Fruit fly (Drosophila melanogaster): Measurements from ENCODE around the gene cnc.

The cnc gene

DNA sequence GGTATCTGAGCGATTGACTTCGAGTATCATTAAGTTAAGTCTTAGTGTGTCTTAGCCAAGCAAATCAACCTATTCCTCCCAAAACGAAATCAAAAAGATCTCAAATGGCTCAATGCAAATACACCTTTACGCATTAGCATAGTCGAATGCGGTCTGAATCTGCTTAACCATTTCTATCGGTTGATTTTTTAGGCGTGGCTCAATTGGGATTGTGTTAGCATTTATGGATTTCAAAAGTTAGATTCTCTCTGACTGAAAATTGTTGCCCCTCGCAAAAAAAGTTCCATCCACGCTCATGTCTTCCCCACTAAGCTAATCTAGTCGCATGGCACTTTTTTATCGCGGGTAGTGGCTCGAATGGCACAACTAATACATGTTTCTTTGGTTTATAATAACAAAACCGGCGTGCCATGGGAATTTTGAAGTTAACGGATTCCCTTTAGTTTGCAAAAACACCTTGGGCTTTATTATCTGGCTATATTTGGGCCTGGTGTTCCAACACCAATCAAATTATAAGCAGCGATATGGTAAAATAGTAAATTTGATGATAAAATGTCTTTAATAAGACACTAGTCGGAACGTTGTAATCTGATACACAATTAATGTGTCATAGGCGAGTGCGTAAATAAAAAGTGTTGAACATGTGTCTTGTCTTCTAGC lies 2.2 kb upstream of the cnc start:
- TF ChIP-seq Sox102F (GFP tag; optimal IDR thresholded peaks at IDR 0.05): no peak
- no peak for TF ChIP-seq Hr4 (GFP tag; optimal IDR thresholded peaks at IDR 0.05)
- TF ChIP-seq Hr39 (GFP tag; optimal IDR thresholded peaks at IDR 0.05): no peak
- TF ChIP-seq CG11902 (GFP tag; optimal IDR thresholded peaks at IDR 0.05): no peak

DNA sequence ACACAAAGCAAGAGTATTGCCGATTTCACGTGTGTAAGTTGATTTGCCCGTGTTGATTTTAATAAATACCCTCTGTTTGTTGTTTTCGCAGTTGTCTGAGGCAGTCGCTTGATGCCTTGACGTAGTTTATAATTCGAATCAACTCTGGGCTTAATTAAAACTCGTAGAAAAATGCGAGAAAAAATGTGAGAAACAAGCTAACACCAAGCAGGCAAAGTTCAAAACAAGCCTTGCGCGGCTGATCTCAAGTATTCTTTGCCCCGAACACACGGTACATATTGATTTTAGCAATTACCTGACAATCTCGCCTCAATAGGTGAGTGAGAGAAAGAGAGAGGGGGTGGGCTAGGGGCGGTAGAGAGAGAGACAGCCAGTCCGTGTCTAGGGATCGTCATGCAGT lies 1.2 kb downstream of the cnc start:
- peak; percentile 19 for TF ChIP-seq CG6808 (GFP tag; optimal IDR thresholded peaks at IDR 0.05)
- no peak for TF ChIP-seq esn (GFP tag; optimal IDR thresholded peaks at IDR 0.05)
- TF ChIP-seq Smox (GFP tag; optimal IDR thresholded peaks at IDR 0.05): no peak
- peak; percentile 5 for TF ChIP-seq Eip78C (GFP tag)
- peak; percentile 87 for TF ChIP-seq fkh (GFP tag; optimal IDR thresholded peaks at IDR 0.05)
- TF ChIP-seq CG32006 (GFP tag; optimal IDR thresholded peaks at IDR 0.05): peak; percentile 1
- TF ChIP-seq ss (GFP tag; optimal IDR thresholded peaks at IDR 0.05): peak in 1 of 2 experiments; percentile 23
- no peak for TF ChIP-seq CG10631 (GFP tag; optimal IDR thresholded peaks at IDR 0.05)
- TF ChIP-seq Sox15 (GFP tag; optimal IDR thresholded peaks at IDR 0.05): no peak
- TF ChIP-seq CG8119 (GFP tag; IDR thresholded peaks at IDR 0.05): 0 out of 3 replicates have a peak, but pooled peaks have one; percentile 18

DNA sequence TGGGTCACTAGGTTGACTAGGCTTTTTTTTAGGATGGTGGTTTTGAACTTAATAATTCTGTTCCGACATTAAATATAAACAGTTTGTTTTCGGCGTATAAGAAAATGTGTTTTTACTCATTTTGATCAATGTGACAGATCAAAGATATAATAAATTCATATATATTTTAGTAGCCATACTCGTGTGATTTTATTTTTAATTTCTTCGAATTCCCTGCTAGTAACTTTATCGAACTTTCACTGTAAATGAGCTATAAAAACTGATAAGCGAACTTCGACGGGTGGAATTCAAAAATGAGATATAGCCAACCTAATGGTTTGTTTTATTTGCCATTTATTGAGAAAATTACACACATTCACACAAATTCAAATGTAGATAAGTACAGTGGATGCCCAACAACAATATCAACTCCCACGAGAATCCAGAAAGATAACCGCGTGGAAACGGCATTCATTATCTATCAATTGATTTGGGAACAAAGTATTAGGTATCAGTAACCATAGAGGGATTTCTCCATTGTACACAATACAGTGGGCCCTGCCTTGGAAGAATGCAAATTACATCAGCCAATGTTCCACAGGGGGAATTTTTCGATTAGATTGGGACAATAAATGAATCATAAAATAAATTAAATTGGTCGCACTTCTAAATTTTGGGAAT lies 3.2 kb downstream of the cnc start:
- TF ChIP-seq CG32006 (GFP tag; optimal IDR thresholded peaks at IDR 0.05) (no peak), Sox14 (GFP tag; optimal IDR thresholded peaks at IDR 0.05) (no peak), fd85E (GFP tag; optimal IDR thresholded peaks at IDR 0.05) (no peak), CG10631 (GFP tag; optimal IDR thresholded peaks at IDR 0.05) (no peak), Sox102F (GFP tag; optimal IDR thresholded peaks at IDR 0.05) (no peak), CG3919 (GFP tag; optimal IDR thresholded peaks at IDR 0.05) (no peak), cyc (GFP tag; optimal IDR thresholded peaks at IDR 0.05) (no peak), CG15336 (GFP tag; IDR thresholded peaks at IDR 0.05) (no peak), CG6163 (GFP tag; IDR thresholded peaks at IDR 0.05) (no peak), Eip93F (GFP tag; optimal IDR thresholded peaks at IDR 0.05) (peak; percentile 75), vri (GFP tag; optimal IDR thresholded peaks at IDR 0.05) (peak; percentile 82), CG3032 (tag; optimal IDR thresholded peaks at IDR 0.05) (no peak), CG8632 (GFP tag; optimal IDR thresholded peaks at IDR 0.05) (no peak), salr (GFP tag; optimal IDR thresholded peaks at IDR 0.05) (no peak), Sox15 (GFP tag; optimal IDR thresholded peaks at IDR 0.05) (no peak), CG31627 (GFP tag; optimal IDR thresholded peaks at IDR 0.05) (no peak), dac (GFP tag; optimal IDR thresholded peaks at IDR 0.05) (no peak), CG4318 (GFP tag; optimal IDR thresholded peaks at IDR 0.05) (no peak), CG11294 (GFP tag; IDR thresholded peaks at IDR 0.05) (no peak), fkh (GFP tag; optimal IDR thresholded peaks at IDR 0.05) (peak; percentile 38), achi (GFP tag; optimal IDR thresholded peaks at IDR 0.05) (no peak), Smox (GFP tag; optimal IDR thresholded peaks at IDR 0.05) (peak; percentile 5), CG6854 (GFP tag; optimal IDR thresholded peaks at IDR 0.05) (no peak), eg (GFP tag; IDR thresholded peaks at IDR 0.05) (no peak), CG6276 (GFP tag; optimal IDR thresholded peaks at IDR 0.05) (no peak), acj6 (GFP tag; optimal IDR thresholded peaks at IDR 0.05) (no peak), svp (GFP tag) (peak; percentile 71), Eip78C (GFP tag) (peak; percentile 52), CG6808 (GFP tag; optimal IDR thresholded peaks at IDR 0.05) (no peak), CG11902 (GFP tag; optimal IDR thresholded peaks at IDR 0.05) (no peak), CG9139 (GFP tag; optimal IDR thresholded peaks at IDR 0.05) (no peak), Lpt (GFP tag; optimal IDR thresholded peaks at IDR 0.05) (no peak), Met (GFP tag; optimal IDR thresholded peaks at IDR 0.05) (peak; percentile 1), fd59A (GFP tag; optimal IDR thresholded peaks at IDR 0.05) (no peak), CG7368 (GFP tag; optimal IDR thresholded peaks at IDR 0.05) (no peak), Ets96B (tag; optimal IDR thresholded peaks at IDR 0.05) (no peak)
